Fruit fly (Drosophila melanogaster): ENCODE data around the gene Tmem43.

The Tmem43 gene

DNA sequence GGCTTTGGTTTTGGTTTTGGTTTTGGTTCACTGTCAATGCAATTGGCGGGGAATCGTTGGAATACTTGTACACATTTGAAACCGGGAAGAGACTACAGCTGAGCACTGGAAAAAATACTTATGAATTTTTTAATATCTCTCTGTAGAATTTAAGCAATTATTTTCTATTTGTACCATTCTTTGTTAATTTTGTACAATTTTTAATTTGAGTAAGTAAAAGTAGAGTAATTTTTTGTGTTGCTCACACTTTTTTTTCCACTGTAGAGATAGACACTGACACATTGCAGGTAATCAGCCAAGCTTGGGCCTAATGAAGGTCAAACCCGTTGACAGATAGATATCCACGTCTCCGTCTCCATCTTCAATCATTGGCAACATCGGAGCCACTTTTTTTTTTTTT, 31.6 kb downstream of the Tmem43 start (continued):
- TF ChIP-seq eve (GFP tag; optimal IDR thresholded peaks at IDR 0.05) (peak in 1 of 2 experiments; percentile 21), CG12391 (tag; optimal IDR thresholded peaks at IDR 0.05) (peak; percentile 28), NC2α (GFP tag; optimal IDR thresholded peaks at IDR 0.05) (no peak), sim (GFP tag; IDR thresholded peaks at IDR 0.05) (no peak), inv (GFP tag; IDR thresholded peaks at IDR 0.05; ENCODE audit: partially characterized antibody) (no peak), chm (GFP tag; IDR thresholded peaks at IDR 0.05) (no peak), CG17568 (GFP tag; optimal IDR thresholded peaks at IDR 0.05) (no peak), CG30403 (GFP tag; optimal IDR thresholded peaks at IDR 0.05) (peak; percentile 44), CG18011 (GFP tag; optimal IDR thresholded peaks at IDR 0.05) (no peak), CG31441 (GFP tag; IDR thresholded peaks at IDR 0.05) (0 out of 2 replicates have a peak, but pooled peaks have one; percentile 40), her (GFP tag; optimal IDR thresholded peaks at IDR 0.05) (no peak), CG1603 (tag; optimal IDR thresholded peaks at IDR 0.05) (peak; percentile 13), CG11504 (tag; optimal IDR thresholded peaks at IDR 0.05) (peak; percentile 48), Deaf1 (tag; optimal IDR thresholded peaks at IDR 0.05) (no peak), Bgb (GFP tag; IDR thresholded peaks at IDR 0.05; ENCODE audit: partially characterized antibody) (no peak), Hey (tag; optimal IDR thresholded peaks at IDR 0.05) (no peak), sna (GFP tag; IDR thresholded peaks at IDR 0.05; ENCODE audit: partially characterized antibody) (no peak), CG7372 (GFP tag; IDR thresholded peaks at IDR 0.05) (no peak), ato (GFP tag; IDR thresholded peaks at IDR 0.05; ENCODE audit: partially characterized antibody) (no peak), Antp (GFP tag; optimal IDR thresholded peaks at IDR 0.05) (no peak), bsh (GFP tag; optimal IDR thresholded peaks at IDR 0.05) (peak in 1 of 2 experiments; percentile 29), pros (GFP tag; optimal IDR thresholded peaks at IDR 0.05) (no peak), Blimp-1 (GFP tag; optimal IDR thresholded peaks at IDR 0.05) (no peak), fu2 (GFP tag; optimal IDR thresholded peaks at IDR 0.05) (no peak), stc (GFP tag; IDR thresholded peaks at IDR 0.05) (peak; percentile 35; the same call in 1 of the 2 replicates), Elba2 (GFP tag; optimal IDR thresholded peaks at IDR 0.05) (no peak), CG32772 (GFP tag; IDR thresholded peaks at IDR 0.05) (0 out of 2 replicates have a peak, but pooled peaks have one; percentile 37), CG1024 (GFP tag; IDR thresholded peaks at IDR 0.05) (no peak), ERR (GFP tag; optimal IDR thresholded peaks at IDR 0.05) (no peak), slbo (GFP tag; IDR thresholded peaks at IDR 0.05) (peak; percentile 58; the same call in 1 of the 2 replicates), zen2 (GFP tag; IDR thresholded peaks at IDR 0.05; ENCODE audit: partially characterized antibody) (no peak), sens (GFP tag) (peak; percentile 84), CG6272 (GFP tag; IDR thresholded peaks at IDR 0.05) (no peak), Dfd (GFP tag; optimal IDR thresholded peaks at IDR 0.05) (no peak), tgo (GFP tag; IDR thresholded peaks at IDR 0.05) (peak; percentile 62; the same call in 2 of the 3 replicates), Doc2 (GFP tag; IDR thresholded peaks at IDR 0.05) (no peak), CG6683 (GFP tag; optimal IDR thresholded peaks at IDR 0.05) (no peak), CG15269 (tag; optimal IDR thresholded peaks at IDR 0.05) (peak; percentile 31), mld (GFP tag; IDR thresholded peaks at IDR 0.05; ENCODE audit: partially characterized antibody) (no peak), CG11695 (GFP tag; IDR thresholded peaks at IDR 0.05) (peak; percentile 52; the same call in 1 of the 3 replicates), TFAM (GFP tag; optimal IDR thresholded peaks at IDR 0.05) (no peak), Fer1 (GFP tag; optimal IDR thresholded peaks at IDR 0.05) (no peak), pnt (GFP tag; optimal IDR thresholded peaks at IDR 0.05) (peak; percentile 21), CG32532 (GFP tag; IDR thresholded peaks at IDR 0.05) (no peak), CG13287 (GFP tag; IDR thresholded peaks at IDR 0.05; ENCODE audit: partially characterized antibody) (no peak), bcd (GFP tag; optimal IDR thresholded peaks at IDR 0.05) (no peak), lmd (GFP tag; IDR thresholded peaks at IDR 0.05) (peak; percentile 47; the same call in 1 of the 2 replicates), Doc3 (GFP tag; IDR thresholded peaks at IDR 0.05; ENCODE audit: partially characterized antibody) (no peak), CG13624 (GFP tag; optimal IDR thresholded peaks at IDR 0.05) (no peak), ap (GFP tag; IDR thresholded peaks at IDR 0.05) (peak; percentile 19; the same call in 1 of the 2 replicates), D19B (GFP tag; optimal IDR thresholded peaks at IDR 0.05) (no peak)
